Fruit fly (Drosophila melanogaster): Measurements from ENCODE around the gene CG46397.

DNA sequence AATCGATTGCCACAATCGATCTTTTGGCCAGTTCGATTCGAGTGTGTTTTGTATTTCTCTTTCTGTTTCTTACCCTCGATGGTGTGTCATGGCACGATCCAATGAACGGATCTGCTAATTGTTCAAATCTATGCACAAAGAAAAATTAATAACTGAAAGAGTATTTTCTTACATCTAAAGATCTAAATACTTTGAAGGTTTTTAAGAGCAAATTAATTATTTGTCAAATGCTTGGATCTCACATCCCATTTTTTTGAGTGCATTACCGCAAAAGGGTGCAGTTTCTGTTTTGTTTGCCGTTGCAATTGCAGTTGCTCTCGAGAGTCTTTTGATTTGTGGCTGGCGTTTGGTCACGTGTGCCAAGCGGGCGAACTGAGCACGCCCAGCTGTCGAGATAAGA, 25.1 kb upstream of the CG46397 start:
- TF ChIP-seq CG8478 (optimal IDR thresholded peaks at IDR 0.05), result no peak
- TF ChIP-seq EcR (GFP tag; optimal IDR thresholded peaks at IDR 0.05), result no peak
- no peak for TF ChIP-seq Dll (optimal IDR thresholded peaks at IDR 0.05)
- no peak for TF ChIP-seq pan (optimal IDR thresholded peaks at IDR 0.05)
- TF ChIP-seq psq (optimal IDR thresholded peaks at IDR 0.05), result no peak
